Worm (Caenorhabditis elegans): Measurements from ENCODE around the gene C33G8.2.

The C33G8.2 gene

ce11 chrV:6993999-6994398 lies 15.6 kb upstream of the C33G8.2 start (continued):
- TF ChIP-seq nhr-76 (tag; optimal IDR thresholded peaks at IDR 0.05) (no peak), nhr-12 (tag; optimal IDR thresholded peaks at IDR 0.05) (no peak), mef-2 (tag; optimal IDR thresholded peaks at IDR 0.05) (no peak), F16B12.6 (tag; optimal IDR thresholded peaks at IDR 0.05) (no peak), fkh-8 (tag; optimal IDR thresholded peaks at IDR 0.05) (peak; percentile 90), ceh-8 (GFP tag; optimal IDR thresholded peaks at IDR 0.05) (no peak), mab-9 (GFP tag; IDR thresholded peaks at IDR 0.05) (peak; percentile 15; the same call in 1 of the 2 replicates), hlh-4 (tag; optimal IDR thresholded peaks at IDR 0.05) (no peak), nhr-20 (tag; optimal IDR thresholded peaks at IDR 0.05) (peak; percentile 93), efl-1 (optimal IDR thresholded peaks at IDR 0.05) (no peak), efl-1 (GFP tag; optimal IDR thresholded peaks at IDR 0.05 in 1 of 2) (peak in 1 of 2 experiments; percentile 76), pqm-1 (tag; optimal IDR thresholded peaks at IDR 0.05) (no peak), alr-1 (tag; optimal IDR thresholded peaks at IDR 0.05; ENCODE audit: borderline replicate concordance) (no peak), tbx-2 (tag; optimal IDR thresholded peaks at IDR 0.05) (peak; percentile 78), fkh-10 (GFP tag; optimal IDR thresholded peaks at IDR 0.05) (no peak), nhr-77 (tag; optimal IDR thresholded peaks at IDR 0.05) (no peak), swsn-7 (tag; optimal IDR thresholded peaks at IDR 0.05) (peak; percentile 2), lin-39 (tag; optimal IDR thresholded peaks at IDR 0.05) (no peak), dpl-1 (GFP tag; optimal IDR thresholded peaks at IDR 0.05) (peak in 1 of 3 experiments; percentile 12), C16A3.4 (tag; optimal IDR thresholded peaks at IDR 0.05) (no peak), ceh-63 (GFP tag; optimal IDR thresholded peaks at IDR 0.05) (no peak), zip-4 (GFP tag; optimal IDR thresholded peaks at IDR 0.05) (no peak), xbp-1 (tag; optimal IDR thresholded peaks at IDR 0.05) (peak; percentile 2), ceh-88 (GFP tag; IDR thresholded peaks at IDR 0.05) (no peak), nhr-47 (tag; optimal IDR thresholded peaks at IDR 0.05) (peak; percentile 61), lin-15B (tag; optimal IDR thresholded peaks at IDR 0.05) (no peak), nhr-19 (GFP tag; conservative IDR thresholded peaks at IDR 0.05) (peak; percentile 72), nhr-11 (tag; optimal IDR thresholded peaks at IDR 0.05) (no peak), sox-4 (tag; optimal IDR thresholded peaks at IDR 0.05) (no peak), unc-98 (GFP tag; IDR thresholded peaks at IDR 0.05) (no peak), lin-14 (GFP tag; optimal IDR thresholded peaks at IDR 0.05) (peak; percentile 81), dsc-1 (tag; optimal IDR thresholded peaks at IDR 0.05) (no peak), tlp-1 (tag; optimal IDR thresholded peaks at IDR 0.05) (no peak), lin-13 (GFP tag; optimal IDR thresholded peaks at IDR 0.05) (no peak), jun-1 (tag; optimal IDR thresholded peaks at IDR 0.05) (peak; percentile 25), elt-3 (tag; optimal IDR thresholded peaks at IDR 0.05) (peak; percentile 53 to 97 (median 94)), efl-3 (GFP tag; optimal IDR thresholded peaks at IDR 0.05) (no peak), nhr-237 (tag; optimal IDR thresholded peaks at IDR 0.05) (peak; percentile 37), skn-1 (tag; optimal IDR thresholded peaks at IDR 0.05) (no peak), nhr-90 (tag; optimal IDR thresholded peaks at IDR 0.05; ENCODE audit: poor library complexity) (peak; percentile 45), egl-27 (tag; optimal IDR thresholded peaks at IDR 0.05) (no peak), ceh-90 (tag; optimal IDR thresholded peaks at IDR 0.05) (no peak), nhr-71 (tag; optimal IDR thresholded peaks at IDR 0.05) (peak; percentile 85)

DNA sequence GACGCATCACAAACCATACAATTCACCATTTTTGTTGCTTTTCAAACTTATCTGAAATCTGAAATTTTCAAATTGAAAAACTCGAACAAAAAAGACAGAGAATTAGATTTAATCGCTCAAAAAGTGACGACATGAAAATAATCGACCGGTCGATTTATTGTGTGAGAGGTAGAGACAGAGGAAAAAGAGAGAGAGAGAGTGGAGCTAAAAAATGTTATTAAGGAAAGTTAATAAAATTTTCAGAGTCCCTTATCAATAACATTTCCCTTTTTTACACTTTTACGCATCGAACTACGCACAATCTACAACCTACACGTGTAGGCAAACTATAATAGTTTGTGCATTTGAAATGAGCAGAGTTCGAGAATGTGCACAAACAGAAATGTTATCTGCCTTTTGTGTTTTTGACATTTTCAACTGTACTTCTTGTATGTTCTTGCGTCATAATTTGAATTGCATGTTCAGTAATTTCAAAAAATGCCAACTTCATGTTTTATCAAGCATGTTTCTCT lies 12.5 kb upstream of the C33G8.2 start, which contains the start of gene nhr-107:
Gene nhr-107, minus strand, starts transcription at position 51 of the 512 bp plus-strand sequence.
- TF ChIP-seq Y116A8C.19 (tag; optimal IDR thresholded peaks at IDR 0.05; ENCODE audit: borderline replicate concordance) (no peak), swsn-7 (tag; optimal IDR thresholded peaks at IDR 0.05) (no peak), efl-1 (optimal IDR thresholded peaks at IDR 0.05) (no peak), efl-1 (GFP tag; optimal IDR thresholded peaks at IDR 0.05 in 1 of 2) (peak in 1 of 2 experiments; percentile 37), mab-9 (GFP tag; IDR thresholded peaks at IDR 0.05) (no peak), unc-98 (GFP tag; IDR thresholded peaks at IDR 0.05) (no peak)

Data from whole organism, L1 larva.